Worm (Caenorhabditis elegans) whole organism, late embryonic: ENCODE data around the gene frpr-19.

Experiments used
- T23F11.4 ChIP-seq: fragments of 200-800 bp; sonication (Bioruptor generic); optimal IDR thresholded peaks from 2 replicates; lab custom pipeline; 2018; ENCODE audit warnings: mild to moderate bottlenecking, missing genetic modification characterization, missing compliant biosample characterization
- ama-1 ChIP-seq: fragments of 150-350 bp; optimal IDR thresholded peaks from 2 replicates; lab custom pipeline; 2014
- ceh-18 ChIP-seq: sonication (generic microtip); optimal IDR thresholded peaks from 2 replicates; lab custom pipeline; 2016; ENCODE audit warnings: missing genetic modification characterization, missing compliant biosample characterization
- lin-11 ChIP-seq: fragments of 200-800 bp; sonication (Bioruptor generic); optimal IDR thresholded peaks from 2 replicates; lab custom pipeline; 2018; ENCODE audit warnings: mild to moderate bottlenecking, missing genetic modification characterization, missing compliant biosample characterization
- pha-2 ChIP-seq: sonication (generic microtip); optimal IDR thresholded peaks from 2 replicates; lab custom pipeline; 2017; ENCODE audit warnings: mild to moderate bottlenecking, missing genetic modification characterization, missing compliant biosample characterization
- pqm-1 ChIP-seq: sonication (generic microtip); optimal IDR thresholded peaks from 2 replicates; lab custom pipeline; 2016; ENCODE audit warnings: missing genetic modification characterization, missing compliant biosample characterization
- sox-2 ChIP-seq: fragments of 200-800 bp; sonication (Bioruptor generic); IDR thresholded peaks from 2 replicates; pipeline ENCODE4 v1.3.6; 2022; ENCODE audit warnings: missing genetic modification reagents, missing genetic modification characterization, missing compliant biosample characterization
- tbx-7 ChIP-seq: sonication (generic microtip); optimal IDR thresholded peaks from 2 replicates; lab custom pipeline; 2016; ENCODE audit warnings: missing genotype, missing genetic modification characterization, missing compliant biosample characterization

ce11 chrIV:1739366-1740104 is 41.9 kb downstream of the frpr-19 start:
- no peak for TF ChIP-seq pqm-1
- TF ChIP-seq ceh-18 (tag; lab: Kevin White, UChicago), result no peak
- no peak for TF ChIP-seq T23F11.4
- no peak for TF ChIP-seq tbx-7 (tag; lab: Kevin White, UChicago)
- TF ChIP-seq ama-1 (lab: Kevin White, UChicago), result no peak
- no peak for TF ChIP-seq pha-2 (tag; lab: Kevin White, UChicago)
- TF ChIP-seq sox-2 (GFP tag; lab: Robert Waterston, UW), result no peak
- no peak for TF ChIP-seq lin-11 (tag; lab: Kevin White, UChicago)
